Worm (Caenorhabditis elegans) whole organism, L3 larva: ENCODE data around the gene klp-3.

Experiments
- R02D3.7 ChIP-seq: fragments of 150-350 bp; optimal IDR thresholded peaks from 2 replicates; lab custom pipeline; 2014; ENCODE audit warnings: missing biosample characterization, missing genetic modification characterization
- ZK546.5 ChIP-seq: sonication (generic microtip); optimal IDR thresholded peaks from 2 replicates; lab custom pipeline; 2017; ENCODE audit warnings: missing biosample characterization, missing genetic modification characterization
- aly-2 ChIP-seq: fragments of 150-350 bp; optimal IDR thresholded peaks from 2 replicates; lab custom pipeline; 2014; ENCODE audit warnings: missing biosample characterization, missing genetic modification characterization
- ama-1 ChIP-seq: fragments of 150-350 bp; optimal IDR thresholded peaks from 2 replicates; lab custom pipeline; 2018
- ceh-16 ChIP-seq: sonication (generic microtip); optimal IDR thresholded peaks from 2 replicates; lab custom pipeline; 2017; ENCODE audit warnings: missing biosample characterization, missing genetic modification characterization
- ceh-28 ChIP-seq: fragments of 150-350 bp; optimal IDR thresholded peaks from 2 replicates; lab custom pipeline; 2014; ENCODE audit warnings: missing biosample characterization, missing genetic modification reagents, missing genetic modification characterization
- ceh-82 ChIP-seq: fragments of 150-350 bp; optimal IDR thresholded peaks from 2 replicates; lab custom pipeline; 2014; ENCODE audit warnings: missing biosample characterization, missing genetic modification characterization
- daf-12 ChIP-seq: fragments of 150-350 bp; optimal IDR thresholded peaks from 2 replicates; lab custom pipeline; 2014; ENCODE audit warnings: missing biosample characterization, missing genetic modification reagents, missing genetic modification characterization
- egl-27 ChIP-seq: sonication (generic microtip); optimal IDR thresholded peaks from 4 replicates; lab custom pipeline; 2017; ENCODE audit warnings: missing biosample characterization, missing genetic modification reagents, missing genetic modification characterization
- egl-5 ChIP-seq: fragments of 150-350 bp; optimal IDR thresholded peaks from 2 replicates; lab custom pipeline; 2017; ENCODE audit warnings: missing biosample characterization, missing genetic modification reagents, missing genetic modification characterization, inconsistent platforms
- elt-1 ChIP-seq: fragments of 150-350 bp; optimal IDR thresholded peaks from 2 replicates; lab custom pipeline; 2014; ENCODE audit warnings: missing biosample characterization, missing genetic modification characterization
- elt-2 ChIP-seq: sonication (generic microtip); optimal IDR thresholded peaks from 2 replicates; lab custom pipeline; 2016; ENCODE audit warnings: missing genetic modification reagents, mild to moderate bottlenecking, missing genetic modification characterization, missing compliant biosample characterization
- eor-1 ChIP-seq, 2 experiments: fragments of 150-350 bp; optimal IDR thresholded peaks; 2 replicates each; lab custom pipeline; 2014 to 2018; ENCODE audit warnings: missing biosample characterization in 2 of 2, missing genetic modification characterization in 2 of 2
- fkh-10 ChIP-seq: sonication (generic microtip); optimal IDR thresholded peaks from 2 replicates; lab custom pipeline; 2017; ENCODE audit warnings: missing biosample characterization, missing genetic modification reagents, missing genetic modification characterization
- fos-1 ChIP-seq: fragments of 150-350 bp; optimal IDR thresholded peaks from 2 replicates; lab custom pipeline; 2014; ENCODE audit warnings: missing biosample characterization, missing genetic modification characterization
- lin-15B ChIP-seq: fragments of 150-350 bp; optimal IDR thresholded peaks from 2 replicates; lab custom pipeline; 2014; ENCODE audit warnings: missing biosample characterization, missing genetic modification characterization
- lin-39 ChIP-seq: fragments of 150-350 bp; optimal IDR thresholded peaks from 2 replicates; lab custom pipeline; 2018; ENCODE audit warnings: missing biosample characterization, missing genetic modification reagents, missing genetic modification characterization
- lsy-12 ChIP-seq: sonication (generic microtip); optimal IDR thresholded peaks from 2 replicates; lab custom pipeline; 2016; ENCODE audit warnings: mild to moderate bottlenecking, missing genetic modification characterization, missing compliant biosample characterization
- mdl-1 ChIP-seq: fragments of 150-350 bp; optimal IDR thresholded peaks from 2 replicates; lab custom pipeline; 2014; ENCODE audit warnings: missing biosample characterization, missing genetic modification characterization
- mml-1 ChIP-seq: fragments of 150-350 bp; sonication (generic microtip); optimal IDR thresholded peaks from 3 replicates; lab custom pipeline; 2014; ENCODE audit warnings: missing biosample characterization, missing genetic modification characterization
- nfya-1 ChIP-seq: sonication (generic microtip); optimal IDR thresholded peaks from 2 replicates; lab custom pipeline; 2017; ENCODE audit warnings: missing genetic modification characterization, mild to moderate bottlenecking, missing compliant biosample characterization, antibody characterized with exemption, moderate library complexity; ENCODE audit not compliant: insufficient read depth
- nhr-23 ChIP-seq: fragments of 150-350 bp; optimal IDR thresholded peaks from 2 replicates; lab custom pipeline; 2014; ENCODE audit warnings: missing biosample characterization, missing genetic modification reagents, missing genetic modification characterization
- nhr-237 ChIP-seq: fragments of 150-350 bp; optimal IDR thresholded peaks from 2 replicates; lab custom pipeline; 2014; ENCODE audit warnings: missing biosample characterization, missing genetic modification characterization
- nhr-25 ChIP-seq: sonication (generic microtip); optimal IDR thresholded peaks from 2 replicates; lab custom pipeline; 2017; ENCODE audit warnings: missing biosample characterization, missing genetic modification characterization
- nhr-43 ChIP-seq: sonication (generic microtip); optimal IDR thresholded peaks from 2 replicates; lab custom pipeline; 2016; ENCODE audit warnings: mild to moderate bottlenecking, missing genetic modification characterization, missing compliant biosample characterization; ENCODE audit not compliant: poor library complexity, severe bottlenecking
- pha-4 ChIP-seq: fragments of 150-350 bp; optimal IDR thresholded peaks from 2 replicates; lab custom pipeline; 2014; ENCODE audit warnings: missing biosample characterization, missing genetic modification reagents, missing genetic modification characterization
- pqm-1 ChIP-seq: fragments of 150-350 bp; optimal IDR thresholded peaks from 2 replicates; lab custom pipeline; 2017; ENCODE audit warnings: missing biosample characterization, missing genetic modification characterization, inconsistent platforms
- sea-2 ChIP-seq: fragments of 150-350 bp; sonication (generic microtip); optimal IDR thresholded peaks from 4 replicates; lab custom pipeline; 2014; ENCODE audit warnings: missing biosample characterization, missing genetic modification reagents, missing genetic modification characterization
- skn-1 ChIP-seq: fragments of 150-350 bp; optimal IDR thresholded peaks from 2 replicates; lab custom pipeline; 2014; ENCODE audit warnings: missing biosample characterization, missing genetic modification characterization
- zag-1 ChIP-seq: fragments of 150-350 bp; optimal IDR thresholded peaks from 2 replicates; lab custom pipeline; 2014; ENCODE audit warnings: missing biosample characterization, missing genetic modification characterization
- ztf-11 ChIP-seq: fragments of 150-350 bp; optimal IDR thresholded peaks from 2 replicates; lab custom pipeline; 2014; ENCODE audit warnings: missing biosample characterization, missing genetic modification characterization
- ztf-4 ChIP-seq: fragments of 150-350 bp; optimal IDR thresholded peaks from 2 replicates; lab custom pipeline; 2014; ENCODE audit warnings: missing biosample characterization, missing genetic modification characterization

klp-3 gene

DNA sequence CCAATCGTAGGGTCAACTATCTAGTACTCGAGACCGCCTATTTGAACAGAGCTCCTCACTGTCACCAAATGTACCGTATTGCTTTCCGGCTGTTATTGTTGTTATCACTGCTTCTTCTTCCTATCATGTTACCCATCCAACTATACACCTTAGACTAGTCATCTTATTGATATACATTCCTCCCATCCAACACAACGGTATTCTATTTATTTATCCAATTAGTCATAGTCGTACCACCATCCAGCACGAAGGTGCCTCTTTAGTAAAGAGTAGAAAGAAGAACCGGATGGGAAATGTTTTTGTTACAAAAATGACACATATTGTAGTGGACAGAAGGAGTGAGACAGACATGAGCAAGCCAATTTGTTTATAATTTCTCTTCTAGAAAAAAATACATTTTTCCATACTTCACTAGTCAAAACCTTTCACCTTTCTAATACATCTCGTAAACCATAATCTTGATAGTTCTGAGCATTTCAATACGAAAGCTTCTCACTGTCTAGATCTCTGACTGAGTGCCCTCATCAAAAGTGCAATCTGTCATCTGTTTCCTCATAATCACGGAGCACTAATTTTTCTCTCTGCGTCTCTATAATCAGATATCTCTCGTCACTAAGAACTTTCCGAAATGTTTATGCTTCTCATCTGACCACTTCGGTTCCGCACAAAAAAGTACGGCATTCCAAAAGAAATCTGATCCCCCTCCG lies 31.8 kb upstream of the klp-3 start:
- no peak for TF ChIP-seq mml-1
- TF ChIP-seq pha-4 (tag; lab: Kevin White, UChicago) = peak; percentile 35
- TF ChIP-seq ceh-28 = no peak
- TF ChIP-seq zag-1 (tag; lab: Kevin White, UChicago) = no peak

ce11 chrII:7810869-7811543 lies 31.1 kb upstream of the klp-3 start, which contains the start of gene cki-1:
Gene cki-1, plus strand, starts transcription at chrII:7811240.
- TF ChIP-seq ztf-4 (tag; lab: Kevin White, UChicago) = no peak
- no peak for TF ChIP-seq ceh-16 (tag; lab: Kevin White, UChicago)
- TF ChIP-seq lin-39 (tag; lab: Kevin White, UChicago) = no peak
- no peak for TF ChIP-seq nhr-23 (tag; lab: Kevin White, UChicago)
- no peak for TF ChIP-seq elt-1 (tag; lab: Kevin White, UChicago)
- no peak for TF ChIP-seq daf-12
- no peak for TF ChIP-seq ztf-11 (tag; lab: Kevin White, UChicago)
- no peak for TF ChIP-seq nhr-25 (tag; lab: Kevin White, UChicago)
- TF ChIP-seq ceh-82 (tag; lab: Kevin White, UChicago) = no peak
- TF ChIP-seq fkh-10 (GFP tag; lab: Kevin White, UChicago) = no peak
- no peak for TF ChIP-seq fos-1 (tag; lab: Kevin White, UChicago)
- TF ChIP-seq R02D3.7 (tag; lab: Kevin White, UChicago) = no peak
- TF ChIP-seq nhr-237 = no peak
- TF ChIP-seq sea-2 = no peak
- TF ChIP-seq ZK546.5 (tag; lab: Kevin White, UChicago) = no peak
- no peak for TF ChIP-seq eor-1 (tag; optimal IDR thresholded peaks at IDR 0.05; lab: Kevin White, UChicago)
- no peak for TF ChIP-seq lsy-12 (tag; lab: Kevin White, UChicago)

- TF ChIP-seq nhr-25 (tag; lab: Kevin White, UChicago) = peak; percentile 12
- no peak for TF ChIP-seq daf-12
- no peak for TF ChIP-seq egl-5 (tag; lab: Kevin White, UChicago)
Observed at ce11 chrII:7812332-7812731, 29.8 kb upstream of the klp-3 start.

- TF ChIP-seq egl-27 (tag; lab: Kevin White, UChicago) (no peak), aly-2 (tag; lab: Kevin White, UChicago) (no peak), zag-1 (tag; lab: Kevin White, UChicago) (no peak), ZK546.5 (tag; lab: Kevin White, UChicago) (no peak), R02D3.7 (tag; lab: Kevin White, UChicago) (no peak), mdl-1 (no peak), nfya-1 (tag; lab: Kevin White, UChicago) (no peak), lsy-12 (tag; lab: Kevin White, UChicago) (no peak), ceh-28 (no peak), sea-2 (no peak), fos-1 (tag; lab: Kevin White, UChicago) (no peak), egl-5 (tag; lab: Kevin White, UChicago) (no peak)
Observed at ce11 chrII:7813237-7813636, 28.9 kb upstream of the klp-3 start.

ce11 chrII:7813645-7814044 lies 28.5 kb upstream of the klp-3 start:
- TF ChIP-seq pqm-1 (tag; lab: Kevin White, UChicago) (peak; percentile 33), ama-1 (lab: Kevin White, UChicago) (no peak), elt-2 (tag; lab: Kevin White, UChicago) (peak; percentile 74), skn-1 (tag; lab: Kevin White, UChicago) (peak; percentile 43)

- TF ChIP-seq lin-15B (tag; lab: Kevin White, UChicago) = no peak
- TF ChIP-seq nhr-43 (tag; lab: Kevin White, UChicago) = no peak
- TF ChIP-seq nfya-1 (tag; lab: Kevin White, UChicago) = no peak
- TF ChIP-seq nhr-237 = no peak
Observed at ce11 chrII:7814215-7814614, 27.9 kb upstream of the klp-3 start.
